Fruit fly (Drosophila melanogaster) whole organism, embryonic: ENCODE measurements around the gene CG6574.
A peak's percentile ranks its signal among the peaks of the same experiment; 100 is the strongest.

ENCODE experiments used
- Adf1 ChIP-seq: fragments of 200-800 bp; sonication (Bioruptor generic); IDR thresholded peaks from 2 replicates; pipeline ENCODE4 v1.3.6; 2022; ENCODE audit warnings: missing biosample characterization, missing genetic modification characterization
- Aef1 ChIP-seq: fragments of 200-800 bp; sonication (Bioruptor generic); IDR thresholded peaks from 3 replicates; pipeline ENCODE4 v1.3.6; 2022; ENCODE audit warnings: missing biosample characterization, missing genetic modification characterization
- Awh ChIP-seq: fragments of 200-800 bp; sonication (Bioruptor generic); IDR thresholded peaks from 2 replicates; pipeline ENCODE4, ENCODE4 v1.3.6; 2022; ENCODE audit warnings: missing biosample characterization, missing genetic modification characterization
- Blimp-1 ChIP-seq: fragments of 200-800 bp; sonication (Bioruptor generic); optimal IDR thresholded peaks from 3 replicates; lab custom pipeline; 2018; ENCODE audit warnings: missing biosample characterization, missing genetic modification characterization, mild to moderate bottlenecking, moderate library complexity, missing genetic modification reagents
- CG10147 ChIP-seq: fragments of 200-800 bp; sonication (Bioruptor generic); optimal IDR thresholded peaks from 2 replicates; lab custom pipeline; 2019; ENCODE audit warnings: missing biosample characterization, mild to moderate bottlenecking, missing genetic modification characterization, moderate library complexity
- CG10543 ChIP-seq: fragments of 200-800 bp; sonication (Bioruptor generic); optimal IDR thresholded peaks from 3 replicates; lab custom pipeline; 2017; ENCODE audit warnings: missing biosample characterization, mild to moderate bottlenecking, missing genetic modification characterization, moderate library complexity
- CG10654 ChIP-seq: fragments of 200-800 bp; sonication (Bioruptor generic); optimal IDR thresholded peaks from 2 replicates; lab custom pipeline; 2016; ENCODE audit warnings: missing biosample characterization, missing genetic modification characterization
- CG11085 ChIP-seq: fragments of 200-800 bp; sonication (Bioruptor generic); IDR thresholded peaks from 2 replicates; pipeline ENCODE4 v1.3.6; 2022; ENCODE audit warnings: missing biosample characterization, missing genetic modification characterization
- CG11456 ChIP-seq: fragments of 200-800 bp; sonication (Bioruptor generic); IDR thresholded peaks from 3 replicates; pipeline ENCODE4 v1.3.6; 2022; ENCODE audit warnings: missing biosample characterization, missing genetic modification characterization
- CG12104 ChIP-seq: fragments of 200-800 bp; sonication (Bioruptor generic); optimal IDR thresholded peaks from 3 replicates; lab custom pipeline; 2016; ENCODE audit warnings: missing biosample characterization, missing genetic modification characterization
- CG12155 ChIP-seq: fragments of 200-800 bp; sonication (Bioruptor generic); optimal IDR thresholded peaks from 3 replicates; lab custom pipeline; 2016; ENCODE audit warnings: missing biosample characterization, missing genetic modification characterization
- CG12219 ChIP-seq: fragments of 200-800 bp; sonication (Bioruptor generic); optimal IDR thresholded peaks from 3 replicates; lab custom pipeline; 2018; ENCODE audit warnings: missing biosample characterization, mild to moderate bottlenecking, missing genetic modification characterization
- CG12391 ChIP-seq: fragments of 200-800 bp; sonication (Bioruptor generic); optimal IDR thresholded peaks from 3 replicates; lab custom pipeline; 2018; ENCODE audit warnings: missing biosample characterization, mild to moderate bottlenecking, missing genetic modification characterization, moderate library complexity
- CG12942 ChIP-seq: fragments of 200-800 bp; sonication (Bioruptor generic); optimal IDR thresholded peaks from 3 replicates; lab custom pipeline; 2016; ENCODE audit warnings: missing biosample characterization, missing genetic modification characterization
- CG13624 ChIP-seq: fragments of 200-800 bp; sonication (Bioruptor generic); optimal IDR thresholded peaks from 2 replicates; lab custom pipeline; 2016; ENCODE audit warnings: missing biosample characterization, missing genetic modification characterization
- CG14441 ChIP-seq: fragments of 200-800 bp; sonication (Bioruptor generic); IDR thresholded peaks from 2 replicates; pipeline ENCODE4 v1.3.6; 2022; ENCODE audit warnings: missing biosample characterization, missing genetic modification characterization
- CG14710 ChIP-seq: fragments of 200-800 bp; sonication (Bioruptor generic); optimal IDR thresholded peaks from 3 replicates; lab custom pipeline; 2019; ENCODE audit warnings: missing biosample characterization, mild to moderate bottlenecking, missing genetic modification characterization, moderate library complexity
- CG14860 ChIP-seq: fragments of 200-800 bp; sonication (Bioruptor generic); IDR thresholded peaks from 3 replicates; pipeline ENCODE4 v1.3.6; 2022; ENCODE audit warnings: missing biosample characterization, missing genetic modification characterization; ENCODE audit not compliant: partially characterized antibody
- CG15073 ChIP-seq: fragments of 200-800 bp; sonication (Bioruptor generic); optimal IDR thresholded peaks from 2 replicates; lab custom pipeline; 2016; ENCODE audit warnings: missing biosample characterization, missing genetic modification characterization
- CG1602 ChIP-seq: fragments of 200-800 bp; sonication (Bioruptor generic); optimal IDR thresholded peaks from 3 replicates; lab custom pipeline; 2016; ENCODE audit warnings: missing biosample characterization, missing genetic modification characterization
- CG16863 ChIP-seq: fragments of 200-800 bp; sonication (Bioruptor generic); optimal IDR thresholded peaks from 3 replicates; lab custom pipeline; 2016; ENCODE audit warnings: missing biosample characterization, missing genetic modification characterization
- CG17359 ChIP-seq: fragments of 200-800 bp; sonication (Bioruptor generic); optimal IDR thresholded peaks from 3 replicates; lab custom pipeline; 2018; ENCODE audit warnings: missing biosample characterization, mild to moderate bottlenecking, missing genetic modification characterization, moderate library complexity
- CG17385 ChIP-seq: fragments of 200-800 bp; sonication (Bioruptor generic); optimal IDR thresholded peaks from 3 replicates; lab custom pipeline; 2018; ENCODE audit warnings: missing biosample characterization, mild to moderate bottlenecking, missing genetic modification characterization
- CG17802 ChIP-seq: fragments of 200-800 bp; sonication (Bioruptor generic); optimal IDR thresholded peaks from 2 replicates; lab custom pipeline; 2018; ENCODE audit warnings: missing biosample characterization, mild to moderate bottlenecking, missing genetic modification characterization, moderate library complexity
- CG2120 ChIP-seq: fragments of 200-800 bp; sonication (Bioruptor generic); optimal IDR thresholded peaks from 3 replicates; lab custom pipeline; 2016; ENCODE audit warnings: missing biosample characterization, missing genetic modification characterization
- CG6689 ChIP-seq: fragments of 200-800 bp; sonication (Bioruptor generic); IDR thresholded peaks from 2 replicates; pipeline ENCODE4 v1.3.6; 2022; ENCODE audit warnings: missing biosample characterization, missing genetic modification characterization
- CG7963 ChIP-seq: fragments of 200-800 bp; sonication (Bioruptor generic); IDR thresholded peaks from 3 replicates; pipeline ENCODE4 v1.3.6; 2022; ENCODE audit warnings: missing biosample characterization, missing genetic modification characterization; ENCODE audit not compliant: partially characterized antibody
- CG8089 ChIP-seq: fragments of 200-800 bp; sonication (Bioruptor generic); optimal IDR thresholded peaks from 3 replicates; lab custom pipeline; 2016; ENCODE audit warnings: missing biosample characterization, missing genetic modification characterization
- CG8924 ChIP-seq: fragments of 200-800 bp; optimal IDR thresholded peaks from 3 replicates; lab custom pipeline; 2019; ENCODE audit warnings: missing biosample characterization, mild to moderate bottlenecking, missing genetic modification characterization, moderate library complexity
- CG9876 ChIP-seq: fragments of 200-800 bp; sonication (Bioruptor generic); optimal IDR thresholded peaks from 2 replicates; lab custom pipeline; 2016; ENCODE audit warnings: missing biosample characterization, missing genetic modification characterization
- CoRest ChIP-seq: fragments of 200-800 bp; sonication (Bioruptor generic); optimal IDR thresholded peaks from 3 replicates; lab custom pipeline; 2018; ENCODE audit warnings: missing biosample characterization, mild to moderate bottlenecking, missing genetic modification characterization, moderate library complexity
- E2f1 ChIP-seq: fragments of 200-800 bp; sonication (Bioruptor generic); IDR thresholded peaks from 2 replicates; pipeline ENCODE4 v1.3.6; 2022; ENCODE audit warnings: missing biosample characterization, missing genetic modification characterization
- Elba2 ChIP-seq: fragments of 200-800 bp; sonication (Bioruptor generic); optimal IDR thresholded peaks from 3 replicates; lab custom pipeline; 2016; ENCODE audit warnings: missing biosample characterization, missing genetic modification characterization
- Ets97D ChIP-seq: fragments of 200-800 bp; sonication (Bioruptor generic); optimal IDR thresholded peaks from 3 replicates; lab custom pipeline; 2016; ENCODE audit warnings: missing biosample characterization, missing genetic modification characterization
- HLH54F ChIP-seq: fragments of 200-800 bp; sonication (Bioruptor generic); optimal IDR thresholded peaks from 3 replicates; lab custom pipeline; 2016; ENCODE audit warnings: missing biosample characterization, missing genetic modification characterization
- Hand ChIP-seq: fragments of 200-800 bp; sonication (Bioruptor generic); optimal IDR thresholded peaks from 2 replicates; lab custom pipeline; 2017; ENCODE audit warnings: mild to moderate bottlenecking, missing biosample characterization, missing genetic modification reagents, missing genetic modification characterization
- Oli ChIP-seq: fragments of 200-800 bp; sonication (Bioruptor generic); optimal IDR thresholded peaks from 2 replicates; lab custom pipeline; 2018; ENCODE audit warnings: missing biosample characterization, mild to moderate bottlenecking, missing genetic modification characterization, moderate library complexity
- Stat92E ChIP-seq, 3 experiments: fragments of >200 bp in 2 of 3; fragments of 200-800 bp in 1 of 3; sonication (Bioruptor generic) in 1 of 3; optimal IDR thresholded peaks; 2 replicates each; lab custom pipeline; 2017 to 2019; ENCODE audit warnings: missing biosample characterization in 3 of 3, missing genetic modification characterization in 3 of 3, mild to moderate bottlenecking in 1 of 3, moderate library complexity in 1 of 3
- ara ChIP-seq: fragments of 200-800 bp; sonication (Bioruptor generic); IDR thresholded peaks from 2 replicates; pipeline ENCODE4 v1.3.6; 2022; ENCODE audit warnings: missing biosample characterization, missing genetic modification characterization
- dan ChIP-seq: fragments of 200-800 bp; sonication (Bioruptor generic); IDR thresholded peaks from 2 replicates; pipeline ENCODE4 v1.3.6; 2022; ENCODE audit warnings: missing biosample characterization, missing genetic modification characterization
- dm ChIP-seq: fragments of 200-800 bp; sonication (Bioruptor generic); optimal IDR thresholded peaks from 3 replicates; lab custom pipeline; 2016; ENCODE audit warnings: missing biosample characterization, missing genetic modification characterization
- emc ChIP-seq: fragments of 200-800 bp; sonication (Bioruptor generic); optimal IDR thresholded peaks from 2 replicates; lab custom pipeline; 2016; ENCODE audit warnings: missing biosample characterization, missing genetic modification characterization
- gcm2 ChIP-seq: fragments of 200-800 bp; sonication (Bioruptor generic); optimal IDR thresholded peaks from 2 replicates; lab custom pipeline; 2016; ENCODE audit warnings: missing biosample characterization, missing genetic modification characterization
- grau ChIP-seq: fragments of 200-800 bp; optimal IDR thresholded peaks from 3 replicates; lab custom pipeline; 2019; ENCODE audit warnings: missing biosample characterization, mild to moderate bottlenecking, missing genetic modification characterization, moderate library complexity
- gsb ChIP-seq: fragments of 200-800 bp; sonication (Bioruptor generic); IDR thresholded peaks from 2 replicates; pipeline ENCODE4 v1.3.6; 2022; ENCODE audit warnings: missing biosample characterization, missing genetic modification characterization
- kah ChIP-seq: fragments of 200-800 bp; sonication (Bioruptor generic); optimal IDR thresholded peaks from 2 replicates; lab custom pipeline; 2018; ENCODE audit warnings: missing biosample characterization, mild to moderate bottlenecking, missing genetic modification characterization
- pb ChIP-seq: fragments of 200-800 bp; sonication (Bioruptor generic); optimal IDR thresholded peaks from 3 replicates; lab custom pipeline; 2016; ENCODE audit warnings: missing biosample characterization, missing genetic modification characterization
- sisA ChIP-seq: fragments of 200-800 bp; sonication (Bioruptor generic); IDR thresholded peaks from 2 replicates; pipeline ENCODE4 v1.3.6; 2022; ENCODE audit warnings: missing biosample characterization, missing genetic modification characterization
- vvl ChIP-seq: fragments of 200-800 bp; sonication (Bioruptor generic); IDR thresholded peaks from 2 replicates; pipeline ENCODE4 v1.3.6; 2022; ENCODE audit warnings: missing biosample characterization, missing genetic modification characterization
- wek ChIP-seq: fragments of 200-800 bp; sonication (Bioruptor generic); optimal IDR thresholded peaks from 3 replicates; lab custom pipeline; 2018; ENCODE audit warnings: missing biosample characterization, mild to moderate bottlenecking, missing genetic modification characterization, moderate library complexity

The CG6574 gene

dm6 chr3R:10872148-10872783, 9.5 kb upstream of the CG6574 start, which contains the start of gene Fdh (continued):
- peak; percentile 80 for TF ChIP-seq Elba2 (GFP tag; lab: Kevin White, UChicago)
- TF ChIP-seq Aef1 = no peak
- no peak for TF ChIP-seq CG11456 (GFP tag; lab: Robert Waterston, UW)
- TF ChIP-seq Adf1 = no peak
- TF ChIP-seq gcm2 (GFP tag; lab: Kevin White, UChicago) = no peak
- TF ChIP-seq Hand (GFP tag; lab: Kevin White, UChicago) = no peak
- TF ChIP-seq CG10543 (GFP tag; lab: Kevin White, UChicago) = peak; percentile 9
- peak; percentile 60; the same call in 1 of the 2 replicates for TF ChIP-seq ara (GFP tag; lab: Robert Waterston, UW)
- no peak for TF ChIP-seq dan (GFP tag; lab: Robert Waterston, UW)
- no peak for TF ChIP-seq Awh (GFP tag; lab: Robert Waterston, UW)
- TF ChIP-seq dm (GFP tag; lab: Kevin White, UChicago) = no peak
- peak; percentile 66 for TF ChIP-seq grau
- peak; percentile 54 for TF ChIP-seq CG8924 (tag; lab: Kevin White, UChicago)
- TF ChIP-seq CG1602 = peak; percentile 58
- TF ChIP-seq gsb (GFP tag; lab: Robert Waterston, UW) = no peak
- peak; percentile 36 for TF ChIP-seq CG10654 (GFP tag; lab: Kevin White, UChicago)
- TF ChIP-seq CG12391 = peak; percentile 81
- TF ChIP-seq E2f1 = peak; percentile 31; the same call in 1 of the 2 replicates
- peak; percentile 13 for TF ChIP-seq CG13624 (GFP tag; lab: Kevin White, UChicago)
- TF ChIP-seq CG16863 (GFP tag; lab: Kevin White, UChicago) = peak; percentile 9
- TF ChIP-seq CoRest = peak; percentile 84
- peak; percentile 58 for TF ChIP-seq CG10147 (GFP tag; lab: Kevin White, UChicago)
- no peak for TF ChIP-seq sisA (GFP tag; lab: Robert Waterston, UW)
- no peak for TF ChIP-seq CG15073 (GFP tag; lab: Kevin White, UChicago)
- no peak for TF ChIP-seq emc
- TF ChIP-seq CG12155 = peak; percentile 44
- no peak for TF ChIP-seq CG8089
- peak; percentile 24 for TF ChIP-seq Oli (tag; lab: Kevin White, UChicago)
- TF ChIP-seq CG17359 (tag; lab: Kevin White, UChicago) = peak; percentile 63
- peak; percentile 53; the same call in 1 of the 2 replicates for TF ChIP-seq CG6689 (GFP tag; lab: Robert Waterston, UW)
- peak; percentile 46 for TF ChIP-seq CG2120
- peak; percentile 4 for TF ChIP-seq CG12942 (GFP tag; lab: Kevin White, UChicago)
- TF ChIP-seq CG12219 (GFP tag; lab: Kevin White, UChicago) = peak; percentile 45
- TF ChIP-seq CG12104 (GFP tag; lab: Kevin White, UChicago) = peak; percentile 57
- no peak for TF ChIP-seq CG9876
- no peak for TF ChIP-seq HLH54F (GFP tag; lab: Kevin White, UChicago)
- TF ChIP-seq CG7963 (GFP tag; lab: Robert Waterston, UW) = no peak
- peak; percentile 19 for TF ChIP-seq kah (GFP tag; lab: Kevin White, UChicago)
- TF ChIP-seq wek (GFP tag; lab: Kevin White, UChicago) = no peak
- peak; percentile 43 for TF ChIP-seq vvl (GFP tag; lab: Robert Waterston, UW)
- TF ChIP-seq CG14441 = no peak
- no peak for TF ChIP-seq CG14860 (GFP tag; lab: Robert Waterston, UW)
- TF ChIP-seq CG17802 (tag; lab: Kevin White, UChicago) = no peak
- TF ChIP-seq Blimp-1 (GFP tag; lab: Kevin White, UChicago) = peak; percentile 56
- peak; percentile 85 for TF ChIP-seq CG14710 (tag; lab: Kevin White, UChicago)
- no peak for TF ChIP-seq Stat92E (GFP tag; optimal IDR thresholded peaks at IDR 0.05; lab: Kevin White, UChicago)
- no peak for TF ChIP-seq CG11085 (GFP tag; lab: Robert Waterston, UW)
- TF ChIP-seq pb (GFP tag; lab: Kevin White, UChicago) = no peak
- peak; percentile 95 for TF ChIP-seq Ets97D (GFP tag; lab: Kevin White, UChicago)
- TF ChIP-seq CG17385 (GFP tag; lab: Kevin White, UChicago) = peak; percentile 63
